Fruit fly (Drosophila melanogaster): ENCODE measurements around the gene CG42557.

Gene CG42557

dm6 chr3R:29935756-29936155 is 2.7 kb downstream of the CG42557 start, which contains the start of the genes eIF2Balpha and Vps13B (continued):
- TF ChIP-seq CG7963 (GFP tag; IDR thresholded peaks at IDR 0.05; ENCODE audit: partially characterized antibody), result peak; percentile 96
- TF ChIP-seq CG9437 (GFP tag; optimal IDR thresholded peaks at IDR 0.05), result peak; percentile 49
- 0 out of 2 replicates have a peak, but pooled peaks have one; percentile 7 for TF ChIP-seq ssp (GFP tag; IDR thresholded peaks at IDR 0.05)
- TF ChIP-seq CG10959 (GFP tag; IDR thresholded peaks at IDR 0.05), result 0 out of 2 replicates have a peak, but pooled peaks have one; percentile 6
- TF ChIP-seq ara (GFP tag; IDR thresholded peaks at IDR 0.05), result peak; percentile 36; the same call in 1 of the 2 replicates
- TF ChIP-seq stc (GFP tag; IDR thresholded peaks at IDR 0.05), result no peak
- TF ChIP-seq CG9817 (tag; optimal IDR thresholded peaks at IDR 0.05), result no peak
- TF ChIP-seq Hmx (GFP tag; optimal IDR thresholded peaks at IDR 0.05), result no peak
- 0 out of 2 replicates have a peak, but pooled peaks have one; percentile 15 for TF ChIP-seq CG2129 (GFP tag; IDR thresholded peaks at IDR 0.05; ENCODE audit: partially characterized antibody)
- no peak for TF ChIP-seq trh (GFP tag; optimal IDR thresholded peaks at IDR 0.05)
- peak in 1 of 2 experiments; percentile 87 for TF ChIP-seq crp (GFP tag; optimal IDR thresholded peaks at IDR 0.05)
- no peak for TF ChIP-seq sob (GFP tag; IDR thresholded peaks at IDR 0.05)
- peak; percentile 85 for TF ChIP-seq nerfin-2 (GFP tag; IDR thresholded peaks at IDR 0.05; ENCODE audit: partially characterized antibody)
- TF ChIP-seq wor (GFP tag; IDR thresholded peaks at IDR 0.05), result 0 out of 2 replicates have a peak, but pooled peaks have one; percentile 19
- peak; percentile 83 for TF ChIP-seq Dll (GFP tag; IDR thresholded peaks at IDR 0.05; ENCODE audit: partially characterized antibody)
- peak; percentile 100 for TF ChIP-seq zen2 (GFP tag; IDR thresholded peaks at IDR 0.05; ENCODE audit: partially characterized antibody)
- no peak for TF ChIP-seq mirr (GFP tag; optimal IDR thresholded peaks at IDR 0.05)
- TF ChIP-seq E2f2 (GFP tag; IDR thresholded peaks at IDR 0.05), result 0 out of 2 replicates have a peak, but pooled peaks have one; percentile 22
- TF ChIP-seq CG16813 (GFP tag; IDR thresholded peaks at IDR 0.05; ENCODE audit: partially characterized antibody), result peak; percentile 59; the same call in 2 of the 3 replicates
- TF ChIP-seq Optix (GFP tag; IDR thresholded peaks at IDR 0.05), result 0 out of 3 replicates have a peak, but pooled peaks have one; percentile 35
- peak; percentile 100 for TF ChIP-seq CG18764 (GFP tag; optimal IDR thresholded peaks at IDR 0.05)
- TF ChIP-seq amos (GFP tag; IDR thresholded peaks at IDR 0.05; ENCODE audit: partially characterized antibody), result peak; percentile 70
- TF ChIP-seq CG14860 (GFP tag; IDR thresholded peaks at IDR 0.05; ENCODE audit: partially characterized antibody), result peak; percentile 63
- TF ChIP-seq sna (GFP tag; IDR thresholded peaks at IDR 0.05; ENCODE audit: partially characterized antibody), result peak; percentile 81
- TF ChIP-seq mld (GFP tag; IDR thresholded peaks at IDR 0.05; ENCODE audit: partially characterized antibody), result peak; percentile 84
- TF ChIP-seq gfzf (GFP tag; optimal IDR thresholded peaks at IDR 0.05), result peak; percentile 18
- TF ChIP-seq CG3847 (GFP tag; IDR thresholded peaks at IDR 0.05), result 0 out of 2 replicates have a peak, but pooled peaks have one; percentile 23
- peak; percentile 65; the same call in 1 of the 2 replicates for TF ChIP-seq CG42726 (GFP tag; IDR thresholded peaks at IDR 0.05; ENCODE audit: partially characterized antibody)
- TF ChIP-seq Sin3A (optimal IDR thresholded peaks at IDR 0.05), result peak; percentile 12
- TF ChIP-seq Dref (GFP tag; IDR thresholded peaks at IDR 0.05), result peak; percentile 88
- TF ChIP-seq hb (GFP tag; IDR thresholded peaks at IDR 0.05; ENCODE audit: partially characterized antibody), result peak; percentile 78
- TF ChIP-seq hbn (GFP tag; IDR thresholded peaks at IDR 0.05; ENCODE audit: partially characterized antibody), result peak; percentile 68
- peak; percentile 32; the same call in 1 of the 2 replicates for TF ChIP-seq H2.0 (GFP tag; IDR thresholded peaks at IDR 0.05)
- no peak for TF ChIP-seq HmgD (GFP tag; optimal IDR thresholded peaks at IDR 0.05)
- no peak for TF ChIP-seq Adf1 (GFP tag; IDR thresholded peaks at IDR 0.05)
- peak; percentile 85 for TF ChIP-seq Doc3 (GFP tag; IDR thresholded peaks at IDR 0.05; ENCODE audit: partially characterized antibody)
- peak; percentile 45; the same call in 1 of the 2 replicates for TF ChIP-seq HLH3B (GFP tag; IDR thresholded peaks at IDR 0.05)
- peak; percentile 83 for TF ChIP-seq CG13775 (GFP tag; optimal IDR thresholded peaks at IDR 0.05)
- no peak for TF ChIP-seq CG12219 (GFP tag; optimal IDR thresholded peaks at IDR 0.05)
- peak; percentile 9 for TF ChIP-seq Dp (GFP tag; optimal IDR thresholded peaks at IDR 0.05)
- TF ChIP-seq pros (GFP tag; optimal IDR thresholded peaks at IDR 0.05), result no peak
- no peak for TF ChIP-seq Mes4 (GFP tag; optimal IDR thresholded peaks at IDR 0.05)
- TF ChIP-seq MBD-R2 (GFP tag; IDR thresholded peaks at IDR 0.05), result peak; percentile 98
- TF ChIP-seq CG33213 (GFP tag; optimal IDR thresholded peaks at IDR 0.05), result no peak
- no peak for TF ChIP-seq ewg (GFP tag; optimal IDR thresholded peaks at IDR 0.05)
- TF ChIP-seq CG34422 (GFP tag; IDR thresholded peaks at IDR 0.05), result peak; percentile 61; the same call in 1 of the 3 replicates
- TF ChIP-seq da (GFP tag; optimal IDR thresholded peaks at IDR 0.05), result no peak
- peak; percentile 80 for TF ChIP-seq bigmax (GFP tag; optimal IDR thresholded peaks at IDR 0.05)
- peak; percentile 86 for TF ChIP-seq CG13287 (GFP tag; IDR thresholded peaks at IDR 0.05; ENCODE audit: partially characterized antibody)
